Worm (Caenorhabditis elegans) whole organism, L1 larva: ENCODE measurements around the gene F46C8.3.

Source experiments
- blmp-1 ChIP-seq: fragments of 150-350 bp; optimal IDR thresholded peaks from 2 replicates; lab custom pipeline; 2014; ENCODE audit warnings: missing biosample characterization, missing genetic modification characterization
- fkh-10 ChIP-seq: sonication (generic microtip); optimal IDR thresholded peaks from 2 replicates; lab custom pipeline; 2017; ENCODE audit warnings: missing biosample characterization, missing genetic modification reagents, missing genetic modification characterization
- fkh-8 ChIP-seq: sonication (generic microtip); optimal IDR thresholded peaks from 2 replicates; lab custom pipeline; 2016; ENCODE audit warnings: mild to moderate bottlenecking, missing genetic modification characterization, missing compliant biosample characterization
- irx-1 ChIP-seq: sonication (generic microtip); optimal IDR thresholded peaks from 2 replicates; lab custom pipeline; 2016; ENCODE audit warnings: missing genetic modification characterization, missing compliant biosample characterization
- mdl-1 ChIP-seq, 2 experiments: fragments of 150-350 bp; optimal IDR thresholded peaks; 2 replicates each; lab custom pipeline; 2014 to 2017; ENCODE audit warnings: missing biosample characterization in 2 of 2, missing genetic modification characterization in 2 of 2, inconsistent platforms in 1 of 2
- mef-2 ChIP-seq: fragments of 150-350 bp; optimal IDR thresholded peaks from 2 replicates; lab custom pipeline; 2014; ENCODE audit warnings: missing biosample characterization, missing genetic modification characterization
- nhr-237 ChIP-seq: fragments of 150-350 bp; optimal IDR thresholded peaks from 2 replicates; lab custom pipeline; 2014; ENCODE audit warnings: missing biosample characterization, missing genetic modification characterization
- nhr-28 ChIP-seq: fragments of 150-350 bp; optimal IDR thresholded peaks from 2 replicates; lab custom pipeline; 2014; ENCODE audit warnings: missing biosample characterization, missing genetic modification characterization
- nhr-71 ChIP-seq: sonication (generic microtip); optimal IDR thresholded peaks from 2 replicates; lab custom pipeline; 2016; ENCODE audit warnings: mild to moderate bottlenecking, missing genetic modification characterization, moderate library complexity, missing compliant biosample characterization
- nhr-76 ChIP-seq: sonication (generic microtip); optimal IDR thresholded peaks from 2 replicates; lab custom pipeline; 2017; ENCODE audit warnings: missing biosample characterization, missing genetic modification characterization
- snpc-4 ChIP-seq: fragments of 150-350 bp; optimal IDR thresholded peaks from 2 replicates; lab custom pipeline; 2014; ENCODE audit warnings: missing biosample characterization, missing genetic modification characterization
- tbx-2 ChIP-seq: sonication (generic microtip); optimal IDR thresholded peaks from 2 replicates; lab custom pipeline; 2016; ENCODE audit warnings: missing genetic modification characterization, missing compliant biosample characterization
- unc-86 ChIP-seq: sonication (generic microtip); optimal IDR thresholded peaks from 2 replicates; lab custom pipeline; 2016; ENCODE audit warnings: missing genetic modification characterization, missing compliant biosample characterization

DNA sequence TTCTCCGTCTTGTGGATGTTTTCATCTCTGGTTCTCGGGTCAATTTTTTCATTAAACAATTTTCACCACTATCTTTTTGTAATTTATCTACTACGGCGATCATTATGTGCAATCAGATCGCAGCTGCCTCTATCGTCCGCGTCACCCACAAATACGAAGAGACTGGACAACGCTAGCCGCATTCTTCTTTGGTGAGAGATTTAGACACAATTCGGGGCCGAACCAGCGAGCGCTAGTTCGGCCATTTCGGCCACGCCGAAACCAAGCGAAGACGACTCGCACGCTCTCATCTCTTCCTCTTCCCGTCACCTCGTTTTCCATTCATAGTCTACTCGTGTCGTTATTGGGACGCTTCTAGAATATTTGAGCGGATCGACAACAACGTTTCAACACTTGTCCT is 39.6 kb upstream of the F46C8.3 start, which contains the start of gene gly-12:
- peak; percentile 66 for TF ChIP-seq blmp-1
- TF ChIP-seq snpc-4 (tag; lab: Kevin White, UChicago) = no peak
- no peak for TF ChIP-seq irx-1
- TF ChIP-seq nhr-71 (tag; lab: Kevin White, UChicago) = peak; percentile 42
- peak in 1 of 2 experiments; percentile 7 for TF ChIP-seq mdl-1 (tag; optimal IDR thresholded peaks at IDR 0.05; lab: Kevin White, UChicago)
- no peak for TF ChIP-seq fkh-10
- no peak for TF ChIP-seq nhr-28 (tag; lab: Kevin White, UChicago)
- no peak for TF ChIP-seq nhr-237
- no peak for TF ChIP-seq nhr-76 (tag; lab: Kevin White, UChicago)
- TF ChIP-seq tbx-2 (tag; lab: Kevin White, UChicago) = no peak
- no peak for TF ChIP-seq fkh-8 (tag; lab: Kevin White, UChicago)
- peak; percentile 43 for TF ChIP-seq unc-86 (tag; lab: Kevin White, UChicago)
- TF ChIP-seq mef-2 = no peak
